Worm (Caenorhabditis elegans): ENCODE measurements around the gene mbl-1.

The mbl-1 gene

ce11 chrX:17034193-17034592 is 55.8 kb downstream of the mbl-1 start:
- TF ChIP-seq T26A5.8 (tag; optimal IDR thresholded peaks at IDR 0.05) (no peak), egl-44 (GFP tag; IDR thresholded peaks at IDR 0.05) (no peak), nhr-120 (GFP tag; IDR thresholded peaks at IDR 0.05) (no peak), tbx-9 (tag; optimal IDR thresholded peaks at IDR 0.05; ENCODE audit: borderline replicate concordance) (no peak), F37B4.10 (GFP tag; IDR thresholded peaks at IDR 0.05) (no peak), unc-62 (GFP tag; optimal IDR thresholded peaks at IDR 0.05) (no peak), madf-3 (GFP tag; IDR thresholded peaks at IDR 0.05) (no peak), mxl-1 (tag; optimal IDR thresholded peaks at IDR 0.05) (no peak), hmg-20 (GFP tag; IDR thresholded peaks at IDR 0.05) (no peak), ekl-4 (GFP tag; IDR thresholded peaks at IDR 0.05) (no peak), madf-8 (GFP tag; conservative IDR thresholded peaks at IDR 0.05) (no peak), ceh-91 (GFP tag; IDR thresholded peaks at IDR 0.05) (no peak)

- TF ChIP-seq ztf-18 (tag; optimal IDR thresholded peaks at IDR 0.05) = no peak
- no peak for TF ChIP-seq ztf-6 (GFP tag; IDR thresholded peaks at IDR 0.05)
- TF ChIP-seq C06A6.2 (GFP tag; conservative IDR thresholded peaks at IDR 0.05) = no peak
- TF ChIP-seq attf-3 (GFP tag; conservative IDR thresholded peaks at IDR 0.05) = no peak
- no peak for TF ChIP-seq B0019.2 (GFP tag; conservative IDR thresholded peaks at IDR 0.05)
- no peak for TF ChIP-seq C17E4.6 (GFP tag; IDR thresholded peaks at IDR 0.05)
- TF ChIP-seq madf-3 (GFP tag; IDR thresholded peaks at IDR 0.05) = no peak
- TF ChIP-seq ceh-79 (tag; optimal IDR thresholded peaks at IDR 0.05) = no peak
- TF ChIP-seq B0035.1 (tag; optimal IDR thresholded peaks at IDR 0.05) = no peak
- TF ChIP-seq ceh-91 (GFP tag; IDR thresholded peaks at IDR 0.05) = no peak
- TF ChIP-seq mes-4 (tag; optimal IDR thresholded peaks at IDR 0.05) = no peak
- TF ChIP-seq lin-40 (tag; optimal IDR thresholded peaks at IDR 0.05) = no peak
- no peak for TF ChIP-seq lsl-1 (GFP tag; optimal IDR thresholded peaks at IDR 0.05)
- TF ChIP-seq rpc-1 (optimal IDR thresholded peaks at IDR 0.05) = no peak
- TF ChIP-seq rpc-1 (tag; optimal IDR thresholded peaks at IDR 0.05) = no peak
- no peak for TF ChIP-seq nhr-120 (GFP tag; IDR thresholded peaks at IDR 0.05)
- no peak for TF ChIP-seq ceh-27 (GFP tag; optimal IDR thresholded peaks at IDR 0.05)
Observed at ce11 chrX:17034773-17035172, 56.4 kb downstream of the mbl-1 start.

- no peak for TF ChIP-seq lag-1 (GFP tag; IDR thresholded peaks at IDR 0.05)
- no peak for TF ChIP-seq snpc-4 (GFP tag; optimal IDR thresholded peaks at IDR 0.05)
- TF ChIP-seq snpc-4 (tag; optimal IDR thresholded peaks at IDR 0.05) = no peak
- TF ChIP-seq F10E7.11 (tag; optimal IDR thresholded peaks at IDR 0.05) = no peak
- TF ChIP-seq F57A8.1 (GFP tag; optimal IDR thresholded peaks at IDR 0.05) = no peak
- no peak for TF ChIP-seq attf-3 (GFP tag; conservative IDR thresholded peaks at IDR 0.05)
- no peak for TF ChIP-seq F37B4.10 (GFP tag; IDR thresholded peaks at IDR 0.05)
- TF ChIP-seq T26A5.8 (tag; optimal IDR thresholded peaks at IDR 0.05) = no peak
- TF ChIP-seq ztf-25 (GFP tag; IDR thresholded peaks at IDR 0.05) = no peak
- TF ChIP-seq K12H6.12 (tag; optimal IDR thresholded peaks at IDR 0.05) = no peak
- TF ChIP-seq B0035.1 (tag; optimal IDR thresholded peaks at IDR 0.05) = no peak
- no peak for TF ChIP-seq rec-8 (tag; optimal IDR thresholded peaks at IDR 0.05)
- TF ChIP-seq tbx-9 (tag; optimal IDR thresholded peaks at IDR 0.05; ENCODE audit: borderline replicate concordance) = no peak
- TF ChIP-seq zim-3 (tag; optimal IDR thresholded peaks at IDR 0.05) = no peak
- no peak for TF ChIP-seq ceh-27 (GFP tag; optimal IDR thresholded peaks at IDR 0.05)
Observed at ce11 chrX:17038616-17039015, 60.2 kb downstream of the mbl-1 start.

ce11 chrX:17041571-17041970 is 63.2 kb downstream of the mbl-1 start:
- no peak for TF ChIP-seq F23B12.7 (tag; optimal IDR thresholded peaks at IDR 0.05; ENCODE audit: insufficient read depth)
- TF ChIP-seq snpc-4 (GFP tag; optimal IDR thresholded peaks at IDR 0.05) = no peak
- TF ChIP-seq snpc-4 (tag; optimal IDR thresholded peaks at IDR 0.05) = no peak
- no peak for TF ChIP-seq lag-1 (GFP tag; IDR thresholded peaks at IDR 0.05)
- TF ChIP-seq ztf-22 (GFP tag; optimal IDR thresholded peaks at IDR 0.05) = no peak
- no peak for TF ChIP-seq lsl-1 (GFP tag; optimal IDR thresholded peaks at IDR 0.05)
- TF ChIP-seq Y79H2A.3 (GFP tag; conservative IDR thresholded peaks at IDR 0.05) = no peak
- TF ChIP-seq D2030.7 (GFP tag; IDR thresholded peaks at IDR 0.05) = no peak
- no peak for TF ChIP-seq ceh-91 (GFP tag; IDR thresholded peaks at IDR 0.05)
- no peak for TF ChIP-seq cebp-1 (GFP tag; IDR thresholded peaks at IDR 0.05)
- no peak for TF ChIP-seq cebp-1 (tag; optimal IDR thresholded peaks at IDR 0.05)
- TF ChIP-seq F57C9.4 (tag; optimal IDR thresholded peaks at IDR 0.05) = no peak
- TF ChIP-seq athp-1 (tag; optimal IDR thresholded peaks at IDR 0.05) = no peak
- no peak for TF ChIP-seq snpc-1.3 (tag; optimal IDR thresholded peaks at IDR 0.05; ENCODE audit: insufficient read depth)

Measured in whole organism, young adult.